Worm (Caenorhabditis elegans) whole organism, L1 larva: ENCODE results near the gene srbc-43.

Source experiments
- alr-1 ChIP-seq: fragments of 200-800 bp; sonication (Bioruptor generic); optimal IDR thresholded peaks from 2 replicates; lab custom pipeline; 2018; ENCODE audit warnings: borderline replicate concordance, mild to moderate bottlenecking, missing genetic modification characterization, missing compliant biosample characterization
- aly-2 ChIP-seq: fragments of 150-350 bp; optimal IDR thresholded peaks from 2 replicates; lab custom pipeline; 2014; ENCODE audit warnings: missing biosample characterization, missing genetic modification characterization
- ceh-8 ChIP-seq: fragments of 200-800 bp; sonication (Bioruptor generic); optimal IDR thresholded peaks from 2 replicates; lab custom pipeline; 2018; ENCODE audit warnings: mild to moderate bottlenecking, missing genetic modification characterization, moderate library complexity, missing compliant biosample characterization
- ceh-82 ChIP-seq, 3 experiments: fragments of 150-350 bp in 1 of 3; sonication (generic microtip) in 2 of 3; optimal IDR thresholded peaks; 2 replicates each; lab custom pipeline; 2014 to 2017; ENCODE audit warnings: missing biosample characterization in 3 of 3, missing genetic modification characterization in 3 of 3
- efl-3 ChIP-seq: fragments of 200-800 bp; sonication (Bioruptor generic); optimal IDR thresholded peaks from 2 replicates; lab custom pipeline; 2018; ENCODE audit warnings: mild to moderate bottlenecking, missing genetic modification characterization, missing compliant biosample characterization
- lin-39 ChIP-seq: fragments of 150-350 bp; optimal IDR thresholded peaks from 2 replicates; lab custom pipeline; 2014; ENCODE audit warnings: missing biosample characterization, missing genetic modification reagents, missing genetic modification characterization
- nhr-12 ChIP-seq: sonication (generic microtip); optimal IDR thresholded peaks from 2 replicates; lab custom pipeline; 2017; ENCODE audit warnings: missing biosample characterization, missing genetic modification characterization
- nhr-85 ChIP-seq: sonication (generic microtip); peaks from one replicate; lab custom pipeline; 2016; ENCODE audit warnings: missing genetic modification characterization, inconsistent platforms, missing compliant biosample characterization
- skn-1 ChIP-seq: fragments of 150-350 bp; optimal IDR thresholded peaks from 2 replicates; lab custom pipeline; 2014; ENCODE audit warnings: missing biosample characterization, missing genetic modification characterization
- swsn-7 ChIP-seq: sonication (generic microtip); optimal IDR thresholded peaks from 2 replicates; lab custom pipeline; 2016; ENCODE audit warnings: missing genetic modification characterization, missing compliant biosample characterization
- unc-62 ChIP-seq: fragments of 150-350 bp; optimal IDR thresholded peaks from 2 replicates; lab custom pipeline; 2014; ENCODE audit warnings: missing biosample characterization, missing genetic modification reagents, missing genetic modification characterization
- zag-1 ChIP-seq: fragments of 150-350 bp; optimal IDR thresholded peaks from 2 replicates; lab custom pipeline; 2014; ENCODE audit warnings: missing biosample characterization, missing genetic modification characterization
- zip-4 ChIP-seq: fragments of 200-800 bp; sonication (Bioruptor generic); optimal IDR thresholded peaks from 2 replicates; lab custom pipeline; 2018; ENCODE audit warnings: mild to moderate bottlenecking, missing genetic modification characterization, moderate library complexity, missing compliant biosample characterization
- ztf-4 ChIP-seq: fragments of 150-350 bp; optimal IDR thresholded peaks from 2 replicates; lab custom pipeline; 2014; ENCODE audit warnings: missing biosample characterization, missing genetic modification characterization

ce11 chrV:12795927-12796326, 5.6 kb upstream of the srbc-43 start:
- TF ChIP-seq nhr-85 (tag; lab: Kevin White, UChicago) (no peak), skn-1 (tag; lab: Kevin White, UChicago) (no peak), swsn-7 (tag; lab: Kevin White, UChicago) (no peak), ceh-8 (GFP tag; lab: Kevin White, UChicago) (no peak), lin-39 (tag; lab: Kevin White, UChicago) (no peak), ztf-4 (no peak), alr-1 (no peak), nhr-12 (no peak), efl-3 (GFP tag; lab: Kevin White, UChicago) (no peak), ceh-82 (tag; optimal IDR thresholded peaks at IDR 0.05; lab: Kevin White, UChicago) (no peak), zag-1 (tag; lab: Kevin White, UChicago) (no peak), aly-2 (no peak), unc-62 (GFP tag; lab: Kevin White, UChicago) (no peak), zip-4 (GFP tag; lab: Kevin White, UChicago) (no peak)
